Fruit fly (Drosophila melanogaster): ENCODE data around the gene vls.
A peak's percentile ranks its signal among the peaks of the same experiment; 100 is the strongest.

Gene vls

DNA sequence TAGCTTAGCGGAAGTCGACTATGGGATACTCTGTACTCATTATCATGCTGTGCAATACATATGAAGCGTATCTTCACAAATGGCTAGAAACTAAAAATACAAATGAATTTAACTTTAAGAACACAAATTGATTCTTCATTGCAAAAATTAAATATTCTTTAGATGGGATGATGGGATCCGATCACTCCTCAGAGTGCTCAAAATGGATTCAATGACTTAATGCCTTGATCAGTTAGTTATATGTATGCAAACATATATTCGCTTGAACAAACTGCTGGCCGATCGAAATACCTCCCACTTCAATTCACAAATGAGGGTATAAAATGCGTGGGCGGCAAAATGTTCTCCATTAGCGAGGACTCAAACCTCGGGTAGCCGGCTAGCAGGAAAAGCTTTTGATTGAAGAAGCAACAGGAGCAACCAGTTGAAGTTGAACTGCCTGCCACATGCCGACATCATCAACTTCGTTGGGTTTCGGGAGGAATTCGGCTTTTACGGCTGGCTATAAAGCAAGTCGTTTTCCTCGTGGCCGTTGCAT lies 38.0 kb downstream of the vls start, which contains the start of gene sNPF (continued):
- TF ChIP-seq MESR4 (GFP tag; optimal IDR thresholded peaks at IDR 0.05) (no peak), CG7745 (tag; optimal IDR thresholded peaks at IDR 0.05) (no peak), CG13775 (GFP tag; optimal IDR thresholded peaks at IDR 0.05) (peak; percentile 61), Hr3 (GFP tag; optimal IDR thresholded peaks at IDR 0.05) (peak; percentile 37), danr (GFP tag; IDR thresholded peaks at IDR 0.05) (no peak), sqz (GFP tag; optimal IDR thresholded peaks at IDR 0.05) (no peak), gce (GFP tag; IDR thresholded peaks at IDR 0.05) (no peak), CG34376 (GFP tag; optimal IDR thresholded peaks at IDR 0.05) (peak; percentile 28), z (GFP tag; IDR thresholded peaks at IDR 0.05) (no peak), zfh2 (GFP tag; optimal IDR thresholded peaks at IDR 0.05) (peak; percentile 58), lola (GFP tag; optimal IDR thresholded peaks at IDR 0.05) (no peak), CG4617 (GFP tag; optimal IDR thresholded peaks at IDR 0.05; ENCODE audit: borderline replicate concordance) (no peak), CG7987 (GFP tag; optimal IDR thresholded peaks at IDR 0.05) (no peak), ranshi (GFP tag; IDR thresholded peaks at IDR 0.05) (0 out of 2 replicates have a peak, but pooled peaks have one; percentile 24), Elba2 (GFP tag; optimal IDR thresholded peaks at IDR 0.05) (no peak), Eip74EF (GFP tag; optimal IDR thresholded peaks at IDR 0.05) (no peak), crc (GFP tag; optimal IDR thresholded peaks at IDR 0.05) (peak; percentile 2), tgo (GFP tag; IDR thresholded peaks at IDR 0.05) (peak; percentile 41; the same call in 1 of the 3 replicates), CG2129 (GFP tag; IDR thresholded peaks at IDR 0.05; ENCODE audit: partially characterized antibody) (no peak), Hmx (GFP tag; optimal IDR thresholded peaks at IDR 0.05) (no peak), knrl (GFP tag; IDR thresholded peaks at IDR 0.05; ENCODE audit: partially characterized antibody) (no peak), B-H1 (GFP tag; IDR thresholded peaks at IDR 0.05) (no peak), CG9437 (GFP tag; optimal IDR thresholded peaks at IDR 0.05) (peak; percentile 54), CG17802 (tag; optimal IDR thresholded peaks at IDR 0.05) (no peak), CG11504 (tag; optimal IDR thresholded peaks at IDR 0.05) (peak; percentile 38), pum (GFP tag; optimal IDR thresholded peaks at IDR 0.05) (peak; percentile 1), gro (GFP tag; optimal IDR thresholded peaks at IDR 0.05) (peak; percentile 78), CG10431 (GFP tag; optimal IDR thresholded peaks at IDR 0.05) (no peak), TFAM (GFP tag; optimal IDR thresholded peaks at IDR 0.05) (no peak), ap (GFP tag; IDR thresholded peaks at IDR 0.05) (no peak), Ptx1 (GFP tag; IDR thresholded peaks at IDR 0.05) (peak; percentile 61), CG12299 (tag; optimal IDR thresholded peaks at IDR 0.05) (no peak), chinmo (GFP tag; IDR thresholded peaks at IDR 0.05; ENCODE audit: partially characterized antibody) (no peak), CG8944 (GFP tag; optimal IDR thresholded peaks at IDR 0.05) (peak; percentile 6), CG10654 (GFP tag; optimal IDR thresholded peaks at IDR 0.05) (no peak), Hmr (GFP tag; optimal IDR thresholded peaks at IDR 0.05) (peak; percentile 87), Side (GFP tag; optimal IDR thresholded peaks at IDR 0.05) (no peak), CG9932 (GFP tag; IDR thresholded peaks at IDR 0.05) (peak; percentile 54), CG14710 (tag; optimal IDR thresholded peaks at IDR 0.05) (no peak), H15 (GFP tag; IDR thresholded peaks at IDR 0.05) (no peak), CG6175 (GFP tag; IDR thresholded peaks at IDR 0.05) (no peak), CG8089 (GFP tag; optimal IDR thresholded peaks at IDR 0.05) (peak; percentile 22), fd96Cb (tag; optimal IDR thresholded peaks at IDR 0.05) (peak; percentile 22), CG11560 (tag; IDR thresholded peaks at IDR 0.05) (0 out of 3 replicates have a peak, but pooled peaks have one; percentile 36), CG18599 (GFP tag; optimal IDR thresholded peaks at IDR 0.05) (peak; percentile 83), twi (tag; optimal IDR thresholded peaks at IDR 0.05) (no peak), ac (GFP tag; optimal IDR thresholded peaks at IDR 0.05) (no peak), Fer3 (tag; optimal IDR thresholded peaks at IDR 0.05) (peak; percentile 7), CG16815 (GFP tag; optimal IDR thresholded peaks at IDR 0.05) (peak; percentile 52), Meics (GFP tag; optimal IDR thresholded peaks at IDR 0.05) (peak; percentile 67)

Data from whole organism, embryonic.